Worm (Caenorhabditis elegans): ENCODE results near the gene ucr-2.1.
A peak's percentile ranks its signal among the peaks of the same experiment; 100 is the strongest.

The ucr-2.1 gene

ce11 chrX:11999573-11999972 lies 18.7 kb upstream of the ucr-2.1 start:
- TF ChIP-seq elt-4 (tag; optimal IDR thresholded peaks at IDR 0.05) (no peak), ttx-3 (tag; optimal IDR thresholded peaks at IDR 0.05) (no peak), ceh-14 (tag; optimal IDR thresholded peaks at IDR 0.05) (no peak), dmd-4 (tag; optimal IDR thresholded peaks at IDR 0.05; ENCODE audit: borderline replicate concordance) (no peak), ztf-16 (tag; optimal IDR thresholded peaks at IDR 0.05) (no peak), ceh-30 (tag; optimal IDR thresholded peaks at IDR 0.05) (no peak), hlh-6 (tag; optimal IDR thresholded peaks at IDR 0.05) (no peak), zip-5 (tag; optimal IDR thresholded peaks at IDR 0.05) (no peak), ceh-24 (tag; optimal IDR thresholded peaks at IDR 0.05) (no peak), ama-1 (optimal IDR thresholded peaks at IDR 0.05) (no peak), sdc-2 (tag; optimal IDR thresholded peaks at IDR 0.05) (no peak), K02D7.2 (tag; optimal IDR thresholded peaks at IDR 0.05) (no peak)

ce11 chrX:12001600-12001999 lies 16.6 kb upstream of the ucr-2.1 start:
- TF ChIP-seq ztf-16 (tag; optimal IDR thresholded peaks at IDR 0.05) = no peak
- TF ChIP-seq hlh-15 (tag; optimal IDR thresholded peaks at IDR 0.05) = no peak
- TF ChIP-seq tbx-2 (tag; optimal IDR thresholded peaks at IDR 0.05) = no peak
- TF ChIP-seq unc-55 (GFP tag; optimal IDR thresholded peaks at IDR 0.05) = no peak
- TF ChIP-seq ceh-6 (GFP tag; optimal IDR thresholded peaks at IDR 0.05) = no peak
- TF ChIP-seq lin-11 (tag; optimal IDR thresholded peaks at IDR 0.05) = no peak
- no peak for TF ChIP-seq K09A11.1 (tag; optimal IDR thresholded peaks at IDR 0.05; ENCODE audit: insufficient read depth)
- no peak for TF ChIP-seq dmd-4 (tag; optimal IDR thresholded peaks at IDR 0.05; ENCODE audit: borderline replicate concordance)
- no peak for TF ChIP-seq sox-2 (GFP tag; IDR thresholded peaks at IDR 0.05)
- no peak for TF ChIP-seq ceh-19 (GFP tag; optimal IDR thresholded peaks at IDR 0.05)
- TF ChIP-seq ama-1 (optimal IDR thresholded peaks at IDR 0.05) = no peak
- no peak for TF ChIP-seq ceh-30 (tag; optimal IDR thresholded peaks at IDR 0.05)
- TF ChIP-seq fkh-6 (tag; optimal IDR thresholded peaks at IDR 0.05) = no peak
- TF ChIP-seq sox-4 (tag; optimal IDR thresholded peaks at IDR 0.05) = no peak
- no peak for TF ChIP-seq unc-86 (tag; optimal IDR thresholded peaks at IDR 0.05)
- TF ChIP-seq fax-1 (tag; optimal IDR thresholded peaks at IDR 0.05) = no peak
- TF ChIP-seq elt-4 (tag; optimal IDR thresholded peaks at IDR 0.05) = no peak

DNA sequence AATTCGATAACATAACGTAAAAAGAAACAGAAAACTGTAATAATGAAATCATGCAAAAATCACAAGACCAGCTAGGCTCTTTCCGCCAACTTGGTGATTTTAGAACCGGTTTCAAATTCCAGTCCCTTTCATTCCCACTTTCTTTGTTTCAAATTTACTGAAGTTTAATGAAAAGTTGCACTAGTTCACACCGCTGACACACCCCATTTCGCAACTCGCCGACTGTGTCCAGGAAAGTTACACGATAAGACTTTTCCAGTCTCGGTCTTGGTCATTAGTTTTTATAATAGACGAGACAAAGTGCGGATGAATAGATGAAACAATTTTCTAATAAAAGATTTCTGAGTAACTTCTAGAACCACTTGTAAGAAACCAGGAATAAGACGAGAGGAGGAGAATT lies 14.3 kb upstream of the ucr-2.1 start:
- TF ChIP-seq ceh-18 (tag; optimal IDR thresholded peaks at IDR 0.05) (no peak), fax-1 (tag; optimal IDR thresholded peaks at IDR 0.05) (no peak), ama-1 (optimal IDR thresholded peaks at IDR 0.05) (no peak), pat-9 (tag; optimal IDR thresholded peaks at IDR 0.05) (no peak), unc-55 (GFP tag; optimal IDR thresholded peaks at IDR 0.05) (no peak), sox-2 (GFP tag; IDR thresholded peaks at IDR 0.05) (no peak), zip-5 (tag; optimal IDR thresholded peaks at IDR 0.05) (no peak), dve-1 (tag; optimal IDR thresholded peaks at IDR 0.05) (no peak), sdc-2 (tag; optimal IDR thresholded peaks at IDR 0.05) (no peak), sox-4 (tag; optimal IDR thresholded peaks at IDR 0.05) (no peak), syd-9 (tag; optimal IDR thresholded peaks at IDR 0.05) (no peak), nfya-1 (tag; optimal IDR thresholded peaks at IDR 0.05) (no peak)

ce11 chrX:12004925-12005324 lies 13.3 kb upstream of the ucr-2.1 start:
- no peak for TF ChIP-seq elt-4 (tag; optimal IDR thresholded peaks at IDR 0.05)
- TF ChIP-seq eyg-1 (tag; optimal IDR thresholded peaks at IDR 0.05) = no peak

- TF ChIP-seq pax-1 (tag; optimal IDR thresholded peaks at IDR 0.05) (peak; percentile 39), T23F11.4 (GFP tag; optimal IDR thresholded peaks at IDR 0.05) (no peak), pros-1 (tag; optimal IDR thresholded peaks at IDR 0.05) (no peak)
Observed at ce11 chrX:12005499-12005959, 12.7 kb upstream of the ucr-2.1 start, which contains the start of gene sma-5. sma-5 (minus strand) TSS chrX:12005549.
